Fruit fly (Drosophila melanogaster) whole organism, embryonic: Measurements from ENCODE around the gene RpS30.

ENCODE experiments used
- Ada2b ChIP-seq: fragments of 200-800 bp; sonication (Bioruptor generic); IDR thresholded peaks from 2 replicates; pipeline ENCODE4 v1.3.6; 2022; ENCODE audit warnings: missing biosample characterization, missing genetic modification characterization
- Adf1 ChIP-seq: fragments of 200-800 bp; sonication (Bioruptor generic); IDR thresholded peaks from 2 replicates; pipeline ENCODE4 v1.3.6; 2022; ENCODE audit warnings: missing biosample characterization, missing genetic modification characterization
- Antp ChIP-seq: fragments of 200-800 bp; sonication (Bioruptor generic); optimal IDR thresholded peaks from 3 replicates; lab custom pipeline; 2016; ENCODE audit warnings: missing biosample characterization, missing genetic modification characterization
- Asciz ChIP-seq: fragments of 200-800 bp; sonication (Bioruptor generic); optimal IDR thresholded peaks from 2 replicates; lab custom pipeline; 2017; ENCODE audit warnings: missing biosample characterization, mild to moderate bottlenecking, missing genetic modification characterization, missing genetic modification reagents
- CG10543 ChIP-seq: fragments of 200-800 bp; sonication (Bioruptor generic); optimal IDR thresholded peaks from 3 replicates; lab custom pipeline; 2017; ENCODE audit warnings: missing biosample characterization, mild to moderate bottlenecking, missing genetic modification characterization, moderate library complexity
- CG13624 ChIP-seq: fragments of 200-800 bp; sonication (Bioruptor generic); optimal IDR thresholded peaks from 2 replicates; lab custom pipeline; 2016; ENCODE audit warnings: missing biosample characterization, missing genetic modification characterization
- CG14667 ChIP-seq: fragments of 200-800 bp; sonication (Bioruptor generic); IDR thresholded peaks from 2 replicates; pipeline ENCODE4 v1.3.6; 2022; ENCODE audit warnings: missing biosample characterization, missing genetic modification characterization
- CG16813 ChIP-seq: fragments of 200-800 bp; sonication (Bioruptor generic); IDR thresholded peaks from 3 replicates; pipeline ENCODE4 v1.3.6; 2022; ENCODE audit warnings: missing biosample characterization, missing genetic modification characterization; ENCODE audit not compliant: partially characterized antibody
- CG17186 ChIP-seq: fragments of 200-800 bp; sonication (Bioruptor generic); optimal IDR thresholded peaks from 3 replicates; lab custom pipeline; 2017; ENCODE audit warnings: missing biosample characterization, missing genetic modification reagents, missing genetic modification characterization
- CG17568 ChIP-seq: fragments of 200-800 bp; sonication (Bioruptor generic); optimal IDR thresholded peaks from 2 replicates; lab custom pipeline; 2018; ENCODE audit warnings: missing biosample characterization, mild to moderate bottlenecking, missing genetic modification characterization, moderate library complexity
- CG18011 ChIP-seq: fragments of 200-800 bp; sonication (Bioruptor generic); optimal IDR thresholded peaks from 2 replicates; lab custom pipeline; 2017; ENCODE audit warnings: missing biosample characterization, missing genetic modification characterization, mild to moderate bottlenecking, moderate library complexity, missing genotype
- CG2202 ChIP-seq: fragments of 200-800 bp; sonication (Bioruptor generic); optimal IDR thresholded peaks from 2 replicates; lab custom pipeline; 2018; ENCODE audit warnings: missing biosample characterization, mild to moderate bottlenecking, missing genetic modification characterization
- CG30020 ChIP-seq: fragments of 200-800 bp; optimal IDR thresholded peaks from 2 replicates; lab custom pipeline; 2019; ENCODE audit warnings: missing biosample characterization, mild to moderate bottlenecking, missing genetic modification characterization, moderate library complexity
- CG31224 ChIP-seq: fragments of 200-800 bp; sonication (Bioruptor generic); IDR thresholded peaks from 2 replicates; pipeline ENCODE4 v1.3.6; 2022; ENCODE audit warnings: missing biosample characterization, missing genetic modification characterization
- CG32772 ChIP-seq: fragments of 200-800 bp; sonication (Bioruptor generic); IDR thresholded peaks from 2 replicates; pipeline ENCODE4 v1.3.6; 2022; ENCODE audit warnings: missing biosample characterization, missing genetic modification characterization
- CG34422 ChIP-seq: fragments of 200-800 bp; sonication (Bioruptor generic); IDR thresholded peaks from 3 replicates; pipeline ENCODE4 v1.3.6; 2022; ENCODE audit warnings: missing biosample characterization, missing genetic modification characterization
- CG3726 ChIP-seq: fragments of 200-800 bp; sonication (Bioruptor generic); IDR thresholded peaks from 3 replicates; pipeline ENCODE4, ENCODE4 v1.3.6; 2022; ENCODE audit warnings: missing biosample characterization, missing genetic modification characterization
- CG4617 ChIP-seq: fragments of 200-800 bp; sonication (Bioruptor generic); optimal IDR thresholded peaks from 3 replicates; lab custom pipeline; 2016; ENCODE audit warnings: missing biosample characterization, missing genetic modification characterization, borderline replicate concordance
- CG6689 ChIP-seq: fragments of 200-800 bp; sonication (Bioruptor generic); IDR thresholded peaks from 2 replicates; pipeline ENCODE4 v1.3.6; 2022; ENCODE audit warnings: missing biosample characterization, missing genetic modification characterization
- CG6854 ChIP-seq: fragments of 200-800 bp; sonication (Bioruptor generic); optimal IDR thresholded peaks from 3 replicates; lab custom pipeline; 2017; ENCODE audit warnings: missing biosample characterization, mild to moderate bottlenecking, missing genetic modification characterization
- CG7556 ChIP-seq: fragments of 200-800 bp; sonication (Bioruptor generic); optimal IDR thresholded peaks from 2 replicates; lab custom pipeline; 2017; ENCODE audit warnings: missing biosample characterization, mild to moderate bottlenecking, missing genetic modification characterization
- CG7928 ChIP-seq: fragments of 200-800 bp; sonication (Bioruptor generic); optimal IDR thresholded peaks from 2 replicates; lab custom pipeline; 2017; ENCODE audit warnings: missing biosample characterization, mild to moderate bottlenecking, missing genetic modification characterization
- CG8765 ChIP-seq: fragments of 200-800 bp; sonication (Bioruptor generic); IDR thresholded peaks from 2 replicates; pipeline ENCODE4 v1.3.6; 2022; ENCODE audit warnings: missing biosample characterization, missing genetic modification characterization
- CG8944 ChIP-seq: fragments of 200-800 bp; sonication (Bioruptor generic); optimal IDR thresholded peaks from 3 replicates; lab custom pipeline; 2016; ENCODE audit warnings: missing biosample characterization, missing genetic modification characterization
- CG9876 ChIP-seq: fragments of 200-800 bp; sonication (Bioruptor generic); optimal IDR thresholded peaks from 2 replicates; lab custom pipeline; 2016; ENCODE audit warnings: missing biosample characterization, missing genetic modification characterization
- CG9932 ChIP-seq: fragments of 200-800 bp; sonication (Bioruptor generic); IDR thresholded peaks from 2 replicates; pipeline ENCODE4 v1.3.6; 2022; ENCODE audit warnings: missing biosample characterization, missing genetic modification characterization
- Doc3 ChIP-seq: fragments of 200-800 bp; sonication (Bioruptor generic); IDR thresholded peaks from 3 replicates; pipeline ENCODE4 v1.3.6; 2022; ENCODE audit warnings: missing biosample characterization, missing genetic modification characterization; ENCODE audit not compliant: partially characterized antibody
- Hmx ChIP-seq: fragments of 200-800 bp; sonication (Bioruptor generic); optimal IDR thresholded peaks from 2 replicates; lab custom pipeline; 2016; ENCODE audit warnings: missing biosample characterization, missing genetic modification characterization
- Hr51 ChIP-seq, 2 experiments: fragments of 200-800 bp; sonication (Bioruptor generic); optimal IDR thresholded peaks; 2 replicates in 1 of 2; 3 replicates in 1 of 2; lab custom pipeline; 2016 to 2018; ENCODE audit warnings: missing biosample characterization in 2 of 2, missing genetic modification characterization in 2 of 2, mild to moderate bottlenecking in 1 of 2, moderate library complexity in 1 of 2
- Mad ChIP-seq: fragments of 200-800 bp; sonication (Bioruptor generic); optimal IDR thresholded peaks from 2 replicates; lab custom pipeline; 2016; ENCODE audit warnings: missing biosample characterization, missing genetic modification characterization
- Mrtf ChIP-seq: fragments of 200-800 bp; sonication (Bioruptor generic); IDR thresholded peaks from 3 replicates; pipeline ENCODE4 v1.3.6; 2022; ENCODE audit warnings: missing biosample characterization, missing genetic modification characterization
- NK7.1 ChIP-seq: fragments of 200-800 bp; sonication (Bioruptor generic); optimal IDR thresholded peaks from 3 replicates; lab custom pipeline; 2016; ENCODE audit warnings: missing biosample characterization, missing genetic modification characterization
- Ptx1 ChIP-seq: fragments of 200-800 bp; sonication (Bioruptor generic); IDR thresholded peaks from 2 replicates; pipeline ENCODE4 v1.3.6; 2022; ENCODE audit warnings: missing biosample characterization, missing genetic modification characterization
- Stat92E ChIP-seq, 3 experiments: fragments of >200 bp in 2 of 3; fragments of 200-800 bp in 1 of 3; sonication (Bioruptor generic) in 1 of 3; optimal IDR thresholded peaks; 2 replicates each; lab custom pipeline; 2017 to 2019; ENCODE audit warnings: missing biosample characterization in 3 of 3, missing genetic modification characterization in 3 of 3, mild to moderate bottlenecking in 1 of 3, moderate library complexity in 1 of 3
- YL-1 ChIP-seq: fragments of 200-800 bp; sonication (Bioruptor generic); optimal IDR thresholded peaks from 3 replicates; lab custom pipeline; 2017; ENCODE audit warnings: missing biosample characterization, mild to moderate bottlenecking, missing genetic modification characterization
- aop ChIP-seq: fragments of 200-800 bp; sonication (Bioruptor generic); IDR thresholded peaks from 2 replicates; pipeline ENCODE4 v1.3.6; 2022; ENCODE audit warnings: missing biosample characterization, missing genetic modification characterization
- bowl ChIP-seq: fragments of 200-800 bp; sonication (Bioruptor generic); IDR thresholded peaks from 2 replicates; pipeline ENCODE4 v1.3.6; 2022; ENCODE audit warnings: missing biosample characterization, missing genetic modification characterization
- cad ChIP-seq: fragments of >200 bp; optimal IDR thresholded peaks from 2 replicates; lab custom pipeline; 2017; ENCODE audit warnings: missing biosample characterization, missing genetic modification characterization
- chinmo ChIP-seq: fragments of 200-800 bp; sonication (Bioruptor generic); IDR thresholded peaks from 4 replicates; pipeline ENCODE4 v1.3.6; 2022; ENCODE audit warnings: missing biosample characterization, missing genetic modification characterization; ENCODE audit not compliant: partially characterized antibody
- gcm2 ChIP-seq: fragments of 200-800 bp; sonication (Bioruptor generic); optimal IDR thresholded peaks from 2 replicates; lab custom pipeline; 2016; ENCODE audit warnings: missing biosample characterization, missing genetic modification characterization
- gsb-n ChIP-seq: fragments of 200-800 bp; sonication (Bioruptor generic); optimal IDR thresholded peaks from 3 replicates; lab custom pipeline; 2018; ENCODE audit warnings: missing biosample characterization, mild to moderate bottlenecking, missing genetic modification characterization
- hth ChIP-seq: fragments of >200 bp; optimal IDR thresholded peaks from 2 replicates; lab custom pipeline; 2017; ENCODE audit warnings: inconsistent platforms
- kah ChIP-seq: fragments of 200-800 bp; sonication (Bioruptor generic); optimal IDR thresholded peaks from 2 replicates; lab custom pipeline; 2018; ENCODE audit warnings: missing biosample characterization, mild to moderate bottlenecking, missing genetic modification characterization
- nerfin-1 ChIP-seq: fragments of 200-800 bp; sonication (Bioruptor generic); optimal IDR thresholded peaks from 3 replicates; lab custom pipeline; 2019; ENCODE audit warnings: missing biosample characterization, mild to moderate bottlenecking, missing genetic modification characterization, moderate library complexity
- seq ChIP-seq: fragments of 200-800 bp; sonication (Bioruptor generic); IDR thresholded peaks from 2 replicates; pipeline ENCODE4 v1.3.6; 2022; ENCODE audit warnings: missing biosample characterization, missing genetic modification characterization
- sr ChIP-seq: fragments of 200-800 bp; sonication (Bioruptor generic); IDR thresholded peaks from 3 replicates; pipeline ENCODE4 v1.3.6; 2022; ENCODE audit warnings: missing biosample characterization, missing genetic modification characterization
- toy ChIP-seq: fragments of 200-800 bp; sonication (Bioruptor generic); IDR thresholded peaks from 2 replicates; pipeline ENCODE4 v1.3.6; 2022; ENCODE audit warnings: missing biosample characterization, missing genetic modification characterization
- twi ChIP-seq: fragments of 200-800 bp; optimal IDR thresholded peaks from 2 replicates; lab custom pipeline; 2019; ENCODE audit warnings: missing biosample characterization, mild to moderate bottlenecking, missing genetic modification characterization, moderate library complexity
- unc-4 ChIP-seq: fragments of 200-800 bp; sonication (Bioruptor generic); IDR thresholded peaks from 2 replicates; pipeline ENCODE4 v1.3.6; 2022; ENCODE audit warnings: missing biosample characterization, missing genetic modification characterization; ENCODE audit not compliant: partially characterized antibody
- wdn ChIP-seq: fragments of 200-800 bp; sonication (Bioruptor generic); IDR thresholded peaks from 2 replicates; pipeline ENCODE4 v1.3.6; 2022; ENCODE audit warnings: missing biosample characterization, missing genetic modification characterization

Gene RpS30

DNA sequence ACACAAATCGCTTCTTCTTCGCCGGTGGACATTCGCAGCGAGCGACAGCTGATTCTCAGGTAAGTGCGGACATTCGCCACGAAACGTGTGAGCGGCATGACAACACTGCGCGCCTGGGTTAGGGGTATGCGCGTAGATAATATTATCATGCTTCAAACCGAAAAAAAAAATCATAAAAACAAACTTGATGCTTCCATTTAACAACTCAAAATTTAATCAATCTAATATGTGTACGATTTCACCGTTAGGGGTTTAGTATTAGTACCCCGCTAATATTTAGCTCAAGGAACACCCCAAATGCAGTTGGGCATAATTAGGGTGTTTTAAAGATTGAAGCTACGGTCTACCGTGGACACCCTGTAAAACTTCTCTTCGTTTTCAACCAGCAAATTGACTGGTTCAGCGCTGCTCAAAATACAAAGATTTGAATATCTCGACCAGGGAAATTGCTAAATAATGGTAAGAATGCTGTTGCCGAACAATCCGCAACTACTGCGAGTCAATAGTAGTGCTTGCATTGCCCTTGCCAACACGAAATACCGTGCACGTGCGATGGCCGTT, 28.4 kb upstream of the RpS30 start, which contains the start of the genes CG17271 and RpS20 (continued):
- 0 out of 4 replicates have a peak, but pooled peaks have one; percentile 35 for TF ChIP-seq chinmo
- TF ChIP-seq CG9932 (GFP tag; lab: Robert Waterston, UW), result peak; percentile 96
- no peak for TF ChIP-seq kah (GFP tag; lab: Kevin White, UChicago)
- peak; percentile 73 for TF ChIP-seq bowl (GFP tag; lab: Robert Waterston, UW)
- peak; percentile 85 for TF ChIP-seq CG7556 (GFP tag; lab: Kevin White, UChicago)
- TF ChIP-seq NK7.1 (GFP tag; lab: Kevin White, UChicago), result peak; percentile 88
- TF ChIP-seq CG6854 (GFP tag; lab: Kevin White, UChicago), result peak; percentile 66
- peak; percentile 6 for TF ChIP-seq cad (GFP tag; lab: Kevin White, UChicago)
- peak; percentile 83 for TF ChIP-seq nerfin-1 (tag; lab: Kevin White, UChicago)
- peak; percentile 76; the same call in 1 of the 2 replicates for TF ChIP-seq aop (GFP tag; lab: Robert Waterston, UW)
- peak; percentile 78 for TF ChIP-seq twi (tag; lab: Kevin White, UChicago)
- TF ChIP-seq toy (GFP tag; lab: Robert Waterston, UW), result peak; percentile 78; the same call in 1 of the 2 replicates
- TF ChIP-seq CG17186 (GFP tag; lab: Kevin White, UChicago), result peak; percentile 91
- peak; percentile 87 for TF ChIP-seq CG3726 (GFP tag; lab: Robert Waterston, UW)
- peak; percentile 81 for TF ChIP-seq CG18011 (GFP tag; lab: Kevin White, UChicago)
- peak; percentile 93 for TF ChIP-seq CG6689 (GFP tag; lab: Robert Waterston, UW)
- TF ChIP-seq CG13624 (GFP tag; lab: Kevin White, UChicago), result peak; percentile 97
- peak; percentile 85 for TF ChIP-seq gsb-n (tag; lab: Kevin White, UChicago)
- TF ChIP-seq gcm2 (GFP tag; lab: Kevin White, UChicago), result peak; percentile 88
- TF ChIP-seq CG7928, result peak; percentile 71
- peak; percentile 92 for TF ChIP-seq Ptx1 (GFP tag; lab: Robert Waterston, UW)
- no peak for TF ChIP-seq CG16813 (GFP tag; lab: Robert Waterston, UW)
- peak; percentile 85 for TF ChIP-seq CG31224 (GFP tag; lab: Robert Waterston, UW)
- TF ChIP-seq Hr51 (GFP tag; optimal IDR thresholded peaks at IDR 0.05; lab: Kevin White, UChicago), result peak; percentile 85 to 92
- peak; percentile 85 for TF ChIP-seq CG17568
- peak; percentile 96 for TF ChIP-seq CG8944 (GFP tag; lab: Kevin White, UChicago)
- peak; percentile 87 for TF ChIP-seq CG32772
- peak; percentile 78 for TF ChIP-seq Mrtf (GFP tag; lab: Robert Waterston, UW)
- peak; percentile 79 for TF ChIP-seq CG2202 (tag; lab: Kevin White, UChicago)
- TF ChIP-seq Doc3 (GFP tag; lab: Robert Waterston, UW), result no peak
- peak; percentile 63 for TF ChIP-seq Adf1 (GFP tag; lab: Robert Waterston, UW)
- peak; percentile 85 for TF ChIP-seq CG30020 (tag; lab: Kevin White, UChicago)
- TF ChIP-seq YL-1 (GFP tag; lab: Kevin White, UChicago), result peak; percentile 97
- TF ChIP-seq CG34422 (GFP tag; lab: Robert Waterston, UW), result peak; percentile 89
- no peak for TF ChIP-seq hth (lab: Kevin White, UChicago)
- TF ChIP-seq Hmx (GFP tag; lab: Kevin White, UChicago), result peak; percentile 75
- peak; percentile 95 for TF ChIP-seq CG9876
- TF ChIP-seq seq (GFP tag; lab: Robert Waterston, UW), result peak; percentile 87
- peak; percentile 94 for TF ChIP-seq Mad (GFP tag; lab: Kevin White, UChicago)
- TF ChIP-seq Stat92E (GFP tag; optimal IDR thresholded peaks at IDR 0.05; lab: Kevin White, UChicago), result peak in 1 of 3 experiments; percentile 56
- peak; percentile 83 for TF ChIP-seq Ada2b
- 0 out of 2 replicates have a peak, but pooled peaks have one; percentile 16 for TF ChIP-seq unc-4
- peak; percentile 85 for TF ChIP-seq CG4617
- peak; percentile 97 for TF ChIP-seq Antp (GFP tag; lab: Kevin White, UChicago)
- peak; percentile 81 for TF ChIP-seq CG14667 (GFP tag; lab: Robert Waterston, UW)
- peak; percentile 93 for TF ChIP-seq CG10543 (GFP tag; lab: Kevin White, UChicago)
- peak; percentile 80 for TF ChIP-seq wdn
- TF ChIP-seq CG8765 (GFP tag; lab: Robert Waterston, UW), result peak; percentile 81
- TF ChIP-seq Asciz (GFP tag; lab: Kevin White, UChicago), result peak; percentile 72
- TF ChIP-seq sr (GFP tag; lab: Robert Waterston, UW), result 0 out of 3 replicates have a peak, but pooled peaks have one; percentile 5
